Worm (Caenorhabditis elegans) whole organism, late embryonic: ENCODE measurements around the gene C39B10.5.

Source experiments
- pha-4 ChIP-seq: fragments of 150-350 bp; optimal IDR thresholded peaks from 2 replicates; lab custom pipeline; 2018; ENCODE audit warnings: missing biosample characterization, missing genetic modification reagents, missing genetic modification characterization
- sox-4 ChIP-seq: sonication (generic microtip); optimal IDR thresholded peaks from 2 replicates; lab custom pipeline; 2017; ENCODE audit warnings: mild to moderate bottlenecking, missing genetic modification characterization, inconsistent platforms, missing compliant biosample characterization

- TF ChIP-seq pha-4 (no peak), sox-4 (tag; lab: Kevin White, UChicago) (no peak)
These were observed 17.9 kb upstream of the C39B10.5 start for ce11 chrX:10429203-10429602.
